Fruit fly (Drosophila melanogaster): ENCODE data around the gene CG7201.

Gene CG7201

dm6 chr3L:8289336-8290258, 5.5 kb downstream of the CG7201 start, which contains the start of gene cert (continued):
- peak; percentile 96 for TF ChIP-seq Myb (GFP tag; optimal IDR thresholded peaks at IDR 0.05)
- TF ChIP-seq Lhr (GFP tag; optimal IDR thresholded peaks at IDR 0.05) = peak; percentile 37
- TF ChIP-seq nerfin-2 (GFP tag; IDR thresholded peaks at IDR 0.05; ENCODE audit: partially characterized antibody) = peak; percentile 86
- peak; percentile 60 for TF ChIP-seq trem (tag; optimal IDR thresholded peaks at IDR 0.05)
- peak; percentile 88 for TF ChIP-seq unc-4 (GFP tag; IDR thresholded peaks at IDR 0.05; ENCODE audit: partially characterized antibody)
- no peak for TF ChIP-seq CG3281 (GFP tag; optimal IDR thresholded peaks at IDR 0.05)
- TF ChIP-seq Nf-YB (GFP tag; optimal IDR thresholded peaks at IDR 0.05) = no peak
- TF ChIP-seq scrt (GFP tag; optimal IDR thresholded peaks at IDR 0.05) = peak; percentile 26
- no peak for TF ChIP-seq CG11560 (tag; IDR thresholded peaks at IDR 0.05)
- TF ChIP-seq CG17829 (tag; optimal IDR thresholded peaks at IDR 0.05) = peak; percentile 36
- TF ChIP-seq CG10654 (GFP tag; optimal IDR thresholded peaks at IDR 0.05) = no peak
- TF ChIP-seq HLH54F (GFP tag; optimal IDR thresholded peaks at IDR 0.05) = no peak
- no peak for TF ChIP-seq Elba2 (GFP tag; optimal IDR thresholded peaks at IDR 0.05)
- peak; percentile 92 for TF ChIP-seq knrl (GFP tag; IDR thresholded peaks at IDR 0.05; ENCODE audit: partially characterized antibody)
- TF ChIP-seq CG5245 (GFP tag; optimal IDR thresholded peaks at IDR 0.05) = no peak
- no peak for TF ChIP-seq CG13123 (GFP tag; optimal IDR thresholded peaks at IDR 0.05)
- TF ChIP-seq CG4730 (GFP tag; IDR thresholded peaks at IDR 0.05) = no peak
- TF ChIP-seq aop (GFP tag; IDR thresholded peaks at IDR 0.05) = no peak
- no peak for TF ChIP-seq CG10462 (GFP tag; optimal IDR thresholded peaks at IDR 0.05)
- no peak for TF ChIP-seq CrebB (tag; optimal IDR thresholded peaks at IDR 0.05)
- TF ChIP-seq dati (GFP tag; IDR thresholded peaks at IDR 0.05) = no peak
- no peak for TF ChIP-seq run (tag; optimal IDR thresholded peaks at IDR 0.05)
- no peak for TF ChIP-seq CG4282 (GFP tag; optimal IDR thresholded peaks at IDR 0.05)
- TF ChIP-seq CG42726 (GFP tag; IDR thresholded peaks at IDR 0.05; ENCODE audit: partially characterized antibody) = peak; percentile 80; the same call in 1 of the 2 replicates
- peak; percentile 34 for TF ChIP-seq Hsf (GFP tag; optimal IDR thresholded peaks at IDR 0.05)
- no peak for TF ChIP-seq CG18764 (GFP tag; optimal IDR thresholded peaks at IDR 0.05)
- no peak for TF ChIP-seq br (optimal IDR thresholded peaks at IDR 0.05)
- no peak for TF ChIP-seq ken (GFP tag; IDR thresholded peaks at IDR 0.05)
- no peak for TF ChIP-seq h (optimal IDR thresholded peaks at IDR 0.05)
- no peak for TF ChIP-seq btn (GFP tag; optimal IDR thresholded peaks at IDR 0.05)
- peak; percentile 29 for TF ChIP-seq grau (tag; optimal IDR thresholded peaks at IDR 0.05)
- peak; percentile 53 for TF ChIP-seq row (GFP tag; IDR thresholded peaks at IDR 0.05)
- TF ChIP-seq CG7963 (GFP tag; IDR thresholded peaks at IDR 0.05; ENCODE audit: partially characterized antibody) = peak; percentile 81
- TF ChIP-seq sim (GFP tag; IDR thresholded peaks at IDR 0.05) = no peak
- no peak for TF ChIP-seq Dfd (GFP tag; optimal IDR thresholded peaks at IDR 0.05)
- TF ChIP-seq Ets97D (GFP tag; optimal IDR thresholded peaks at IDR 0.05) = peak; percentile 65
- TF ChIP-seq chm (GFP tag; IDR thresholded peaks at IDR 0.05) = 0 out of 2 replicates have a peak, but pooled peaks have one; percentile 14
- TF ChIP-seq chinmo (GFP tag; IDR thresholded peaks at IDR 0.05; ENCODE audit: partially characterized antibody) = peak; percentile 62; the same call in 1 of the 4 replicates
- TF ChIP-seq Sin3A (optimal IDR thresholded peaks at IDR 0.05) = peak; percentile 94
- no peak for TF ChIP-seq Blimp-1 (GFP tag; optimal IDR thresholded peaks at IDR 0.05)
- no peak for TF ChIP-seq ash1 (GFP tag; optimal IDR thresholded peaks at IDR 0.05)
- TF ChIP-seq Awh (GFP tag; IDR thresholded peaks at IDR 0.05) = 0 out of 2 replicates have a peak, but pooled peaks have one; percentile 25
- TF ChIP-seq CG15011 (GFP tag; optimal IDR thresholded peaks at IDR 0.05) = no peak
- no peak for TF ChIP-seq ranshi (GFP tag; IDR thresholded peaks at IDR 0.05)
- peak; percentile 11 for TF ChIP-seq CG18619 (GFP tag; optimal IDR thresholded peaks at IDR 0.05)
- no peak for TF ChIP-seq ssp (GFP tag; IDR thresholded peaks at IDR 0.05)
- TF ChIP-seq CG1647 (GFP tag; optimal IDR thresholded peaks at IDR 0.05) = no peak
- no peak for TF ChIP-seq CG17912 (GFP tag; optimal IDR thresholded peaks at IDR 0.05)
- no peak for TF ChIP-seq CG12071 (GFP tag; optimal IDR thresholded peaks at IDR 0.05)
- no peak for TF ChIP-seq sima (GFP tag; optimal IDR thresholded peaks at IDR 0.05)

Measured in whole organism, embryonic.